Worm (Caenorhabditis elegans) whole organism, young adult: ENCODE data around the gene nhx-5.

Experiments used
- F22D6.2 ChIP-seq: sonication (generic microtip); optimal IDR thresholded peaks from 2 replicates; lab custom pipeline; 2016; ENCODE audit warnings: mild to moderate bottlenecking, missing genetic modification characterization, missing compliant biosample characterization
- F33H1.4 ChIP-seq: fragments of 200-800 bp; sonication (Bioruptor generic); IDR thresholded peaks from 2 replicates; pipeline ENCODE4 v1.3.6; 2022; ENCODE audit warnings: missing genetic modification reagents, missing genetic modification characterization, missing compliant biosample characterization
- F37B4.10 ChIP-seq: fragments of 200-800 bp; sonication (Bioruptor generic); IDR thresholded peaks from 2 replicates; pipeline ENCODE4 v1.3.6; 2022; ENCODE audit warnings: missing genetic modification characterization, missing compliant biosample characterization
- K12H6.12 ChIP-seq: fragments of 200-800 bp; sonication (Bioruptor generic); optimal IDR thresholded peaks from 2 replicates; lab custom pipeline; 2018; ENCODE audit warnings: mild to moderate bottlenecking, missing genetic modification characterization, missing compliant biosample characterization
- T07F8.4 ChIP-seq: sonication (generic microtip); optimal IDR thresholded peaks from 2 replicates; lab custom pipeline; 2016; ENCODE audit warnings: mild to moderate bottlenecking, missing genetic modification characterization, moderate library complexity, missing compliant biosample characterization
- Y53G8AR.9 ChIP-seq: fragments of 200-800 bp; sonication (Bioruptor generic); conservative IDR thresholded peaks from 2 replicates; pipeline ENCODE4 v1.3.6; 2022; ENCODE audit warnings: missing genetic modification reagents, missing genetic modification characterization, missing compliant biosample characterization
- Y56A3A.18 ChIP-seq: fragments of 200-800 bp; sonication (Bioruptor generic); IDR thresholded peaks from 2 replicates; pipeline ENCODE4 v1.3.6; 2022; ENCODE audit warnings: missing genetic modification reagents, missing genetic modification characterization, missing compliant biosample characterization
- ama-1 ChIP-seq, 3 experiments: fragments of 150-350 bp in 1 of 3; sonication (generic microtip) in 2 of 3; optimal IDR thresholded peaks; 2 replicates each; lab custom pipeline; 2014 to 2018; ENCODE audit warnings: missing biosample characterization in 2 of 3, missing genetic modification characterization in 2 of 3, missing genetic modification reagents in 2 of 3
- atf-7 ChIP-seq: sonication (generic microtip); optimal IDR thresholded peaks from 2 replicates; lab custom pipeline; 2017; ENCODE audit warnings: mild to moderate bottlenecking, missing genetic modification characterization, missing compliant biosample characterization
- cebp-1 ChIP-seq, 2 experiments: fragments of 200-800 bp in 1 of 2; sonication (Bioruptor generic) in 1 of 2; sonication (generic microtip) in 1 of 2; IDR thresholded peaks in 1 of 2; optimal IDR thresholded peaks in 1 of 2; 2 replicates each; pipeline versions ENCODE4 v1.3.6 to Lab custom; 2017 to 2022; ENCODE audit warnings: missing compliant biosample characterization in 2 of 2, missing genetic modification characterization in 2 of 2, mild to moderate bottlenecking in 1 of 2, missing genetic modification reagents in 1 of 2, moderate library complexity in 1 of 2
- ceh-91 ChIP-seq: fragments of 200-800 bp; sonication (Bioruptor generic); IDR thresholded peaks from 2 replicates; pipeline ENCODE4 v1.3.6; 2022; ENCODE audit warnings: missing genetic modification reagents, missing genetic modification characterization, missing compliant biosample characterization
- die-1 ChIP-seq: sonication (generic microtip); optimal IDR thresholded peaks from 2 replicates; lab custom pipeline; 2016; ENCODE audit warnings: missing genotype, mild to moderate bottlenecking, missing genetic modification characterization, missing compliant biosample characterization
- dpl-1 ChIP-seq: fragments of 150-350 bp; optimal IDR thresholded peaks from 2 replicates; lab custom pipeline; 2014; ENCODE audit warnings: missing biosample characterization, missing genetic modification reagents, missing genetic modification characterization
- efl-1 ChIP-seq: fragments of 150-350 bp; optimal IDR thresholded peaks from 2 replicates; lab custom pipeline; 2014; ENCODE audit warnings: missing biosample characterization, missing genetic modification reagents, missing genetic modification characterization
- egrh-3 ChIP-seq: fragments of 200-800 bp; sonication (Bioruptor generic); IDR thresholded peaks from 2 replicates; pipeline ENCODE4 v1.3.6; 2022; ENCODE audit warnings: missing genetic modification reagents, missing genetic modification characterization, missing compliant biosample characterization
- ekl-4 ChIP-seq: fragments of 200-800 bp; sonication (Bioruptor generic); IDR thresholded peaks from 2 replicates; pipeline ENCODE4 v1.3.6; 2022; ENCODE audit warnings: missing genetic modification reagents, missing genetic modification characterization, missing compliant biosample characterization
- gei-17 ChIP-seq: fragments of 200-800 bp; sonication (Bioruptor generic); optimal IDR thresholded peaks from 2 replicates; lab custom pipeline; 2018; ENCODE audit warnings: mild to moderate bottlenecking, missing genetic modification characterization, missing compliant biosample characterization
- him-1 ChIP-seq: sonication (generic microtip); optimal IDR thresholded peaks from 2 replicates; lab custom pipeline; 2016; ENCODE audit warnings: missing genotype, missing genetic modification reagents, missing genetic modification characterization, missing compliant biosample characterization
- let-526 ChIP-seq: fragments of 200-800 bp; sonication (Bioruptor generic); IDR thresholded peaks from 2 replicates; pipeline ENCODE4 v1.3.6; 2022; ENCODE audit warnings: missing genetic modification reagents, missing genetic modification characterization, missing compliant biosample characterization
- lin-40 ChIP-seq: sonication (generic microtip); optimal IDR thresholded peaks from 2 replicates; lab custom pipeline; 2016; ENCODE audit warnings: missing genetic modification characterization, mild to moderate bottlenecking, missing compliant biosample characterization, missing genotype, missing genetic modification reagents
- madf-3 ChIP-seq: fragments of 200-800 bp; sonication (Bioruptor generic); IDR thresholded peaks from 2 replicates; pipeline ENCODE4 v1.3.6; 2022; ENCODE audit warnings: missing genetic modification reagents, missing genetic modification characterization, missing compliant biosample characterization
- nfya-2 ChIP-seq: fragments of 200-800 bp; sonication (Bioruptor generic); IDR thresholded peaks from 2 replicates; pipeline ENCODE4 v1.3.6; 2022; ENCODE audit warnings: missing genetic modification reagents, missing genetic modification characterization, missing compliant biosample characterization
- nhr-90 ChIP-seq: sonication (generic microtip); optimal IDR thresholded peaks from 2 replicates; lab custom pipeline; 2016; ENCODE audit warnings: missing genotype, mild to moderate bottlenecking, missing genetic modification characterization, missing compliant biosample characterization
- rec-8 ChIP-seq, 2 experiments: sonication (generic microtip); optimal IDR thresholded peaks; 2 replicates each; lab custom pipeline; 2016; ENCODE audit warnings: mild to moderate bottlenecking in 2 of 2, missing genetic modification characterization in 2 of 2, missing genetic modification reagents in 2 of 2, missing genotype in 2 of 2, missing biosample characterization in 1 of 2, missing compliant biosample characterization in 1 of 2, moderate library complexity in 1 of 2
- snpc-3.4 ChIP-seq: sonication (generic microtip); optimal IDR thresholded peaks from 2 replicates; lab custom pipeline; 2017; ENCODE audit warnings: missing genetic modification characterization, mild to moderate bottlenecking, missing compliant biosample characterization, antibody characterized with exemption, moderate library complexity, missing genotype, missing genetic modification reagents
- sptf-2 ChIP-seq: fragments of 200-800 bp; sonication (Bioruptor generic); optimal IDR thresholded peaks from 2 replicates; lab custom pipeline; 2018; ENCODE audit warnings: mild to moderate bottlenecking, missing genetic modification characterization, missing compliant biosample characterization
- tbx-9 ChIP-seq: sonication (generic microtip); optimal IDR thresholded peaks from 2 replicates; lab custom pipeline; 2016; ENCODE audit warnings: borderline replicate concordance, missing genetic modification characterization, inconsistent platforms, missing compliant biosample characterization
- unc-130 ChIP-seq: sonication (generic microtip); optimal IDR thresholded peaks from 2 replicates; lab custom pipeline; 2016; ENCODE audit warnings: missing genetic modification reagents, missing genetic modification characterization, missing compliant biosample characterization
- zfh-2 ChIP-seq: fragments of 200-800 bp; sonication (Bioruptor generic); conservative IDR thresholded peaks from 2 replicates; pipeline ENCODE4 v1.3.6; 2022; ENCODE audit warnings: missing genetic modification reagents, missing genetic modification characterization, missing compliant biosample characterization
- ztf-3 ChIP-seq: fragments of 200-800 bp; sonication (Bioruptor generic); optimal IDR thresholded peaks from 2 replicates; lab custom pipeline; 2018; ENCODE audit warnings: mild to moderate bottlenecking, missing genetic modification characterization, missing compliant biosample characterization

Gene nhx-5

ce11 chrX:10593756-10594376, 17.1 kb downstream of the nhx-5 start:
- TF ChIP-seq ekl-4 (GFP tag; lab: Robert Waterston, UW) = 0 out of 2 replicates have a peak, but pooled peaks have one; percentile 19
- TF ChIP-seq T07F8.4 (tag; lab: Kevin White, UChicago) = no peak
- TF ChIP-seq zfh-2 = peak; percentile 80
- no peak for TF ChIP-seq unc-130 (GFP tag; lab: Kevin White, UChicago)
- 0 out of 2 replicates have a peak, but pooled peaks have one; percentile 21 for TF ChIP-seq Y56A3A.18 (GFP tag; lab: Robert Waterston, UW)
- TF ChIP-seq let-526 (GFP tag; lab: Robert Waterston, UW) = no peak

- TF ChIP-seq sptf-2 (GFP tag; lab: Kevin White, UChicago) = no peak
- no peak for TF ChIP-seq him-1 (tag; lab: Kevin White, UChicago)
- no peak for TF ChIP-seq F37B4.10 (GFP tag; lab: Robert Waterston, UW)
- no peak for TF ChIP-seq egrh-3 (GFP tag; lab: Robert Waterston, UW)
- TF ChIP-seq ceh-91 (GFP tag; lab: Robert Waterston, UW) = no peak
- no peak for TF ChIP-seq dpl-1 (GFP tag; lab: Kevin White, UChicago)
- TF ChIP-seq efl-1 = no peak
- TF ChIP-seq cebp-1 (GFP tag; IDR thresholded peaks at IDR 0.05; lab: Robert Waterston, UW) = no peak
- no peak for TF ChIP-seq cebp-1 (tag; optimal IDR thresholded peaks at IDR 0.05; lab: Kevin White, UChicago)
- TF ChIP-seq ama-1 (optimal IDR thresholded peaks at IDR 0.05; lab: Kevin White, UChicago) = no peak
- no peak for TF ChIP-seq ama-1 (GFP tag; optimal IDR thresholded peaks at IDR 0.05; lab: Kevin White, UChicago)
Observed at ce11 chrX:10594701-10595421, 18.1 kb downstream of the nhx-5 start.

DNA sequence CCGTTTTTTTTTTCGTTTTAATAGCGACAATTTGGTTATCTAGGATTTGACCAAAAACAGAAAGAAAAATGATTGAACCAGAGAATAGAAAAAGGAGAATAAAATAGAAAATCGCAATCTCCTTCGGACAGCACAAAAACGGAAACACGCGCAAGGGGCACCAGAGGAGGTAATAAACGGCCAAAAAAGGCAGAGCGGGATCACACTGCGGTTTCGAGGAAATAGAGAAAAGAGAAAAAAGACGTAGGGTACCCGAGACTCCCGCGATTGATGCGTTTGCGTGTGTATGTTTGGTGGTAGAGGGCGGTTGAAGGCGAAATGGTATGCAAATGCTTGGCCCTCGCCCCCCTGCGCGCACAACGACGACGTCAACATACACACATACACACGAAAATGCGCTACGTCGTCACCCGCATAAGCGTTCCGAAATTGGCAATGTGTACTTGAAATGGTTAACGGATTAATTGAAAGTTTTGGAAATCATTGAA, 19.7 kb downstream of the nhx-5 start:
- no peak for TF ChIP-seq nhr-90 (tag; lab: Kevin White, UChicago)
- no peak for TF ChIP-seq K12H6.12 (tag; lab: Kevin White, UChicago)
- no peak for TF ChIP-seq Y56A3A.18 (GFP tag; lab: Robert Waterston, UW)
- no peak for TF ChIP-seq rec-8 (tag; optimal IDR thresholded peaks at IDR 0.05; lab: Kevin White, UChicago)
- TF ChIP-seq tbx-9 (tag; lab: Kevin White, UChicago) = no peak
- no peak for TF ChIP-seq ztf-3
- TF ChIP-seq madf-3 (GFP tag; lab: Robert Waterston, UW) = no peak
- no peak for TF ChIP-seq F22D6.2
- TF ChIP-seq lin-40 (tag; lab: Kevin White, UChicago) = no peak
- TF ChIP-seq Y53G8AR.9 (GFP tag; lab: Robert Waterston, UW) = no peak
- no peak for TF ChIP-seq die-1 (tag; lab: Kevin White, UChicago)
- TF ChIP-seq nfya-2 (GFP tag; lab: Robert Waterston, UW) = no peak
- no peak for TF ChIP-seq atf-7
- no peak for TF ChIP-seq let-526 (GFP tag; lab: Robert Waterston, UW)
- TF ChIP-seq gei-17 (GFP tag; lab: Kevin White, UChicago) = no peak
- TF ChIP-seq F33H1.4 (GFP tag; lab: Robert Waterston, UW) = no peak
- TF ChIP-seq snpc-3.4 (tag; lab: Kevin White, UChicago) = no peak
